Worm (Caenorhabditis elegans): ENCODE data around the gene srz-97.

ce11 chrV:14474099-14474498 lies 6.1 kb upstream of the srz-97 start, which contains the start of gene clec-56:
- TF ChIP-seq ceh-28 (tag; optimal IDR thresholded peaks at IDR 0.05) = no peak
- TF ChIP-seq skn-1 (tag; optimal IDR thresholded peaks at IDR 0.05) = no peak
- no peak for TF ChIP-seq snpc-4 (tag; optimal IDR thresholded peaks at IDR 0.05)
- no peak for TF ChIP-seq egl-5 (tag; optimal IDR thresholded peaks at IDR 0.05)
- TF ChIP-seq ztf-4 (tag; optimal IDR thresholded peaks at IDR 0.05) = no peak
- TF ChIP-seq ama-1 (optimal IDR thresholded peaks at IDR 0.05) = no peak
- no peak for TF ChIP-seq fkh-10 (GFP tag; optimal IDR thresholded peaks at IDR 0.05)
- TF ChIP-seq fos-1 (tag; optimal IDR thresholded peaks at IDR 0.05) = no peak
